Fruit fly (Drosophila melanogaster) S2 (cell line): Measurements from ENCODE around the gene Best2.

ENCODE experiments used
- CG8478 ChIP-seq: fragments of >200 bp; optimal IDR thresholded peaks from 2 replicates; lab custom pipeline; 2018
- CTCF ChIP-seq, 2 experiments: fragments of >200 bp; optimal IDR thresholded peaks; 2 replicates each; lab custom pipeline; 2018

Best2 gene

DNA sequence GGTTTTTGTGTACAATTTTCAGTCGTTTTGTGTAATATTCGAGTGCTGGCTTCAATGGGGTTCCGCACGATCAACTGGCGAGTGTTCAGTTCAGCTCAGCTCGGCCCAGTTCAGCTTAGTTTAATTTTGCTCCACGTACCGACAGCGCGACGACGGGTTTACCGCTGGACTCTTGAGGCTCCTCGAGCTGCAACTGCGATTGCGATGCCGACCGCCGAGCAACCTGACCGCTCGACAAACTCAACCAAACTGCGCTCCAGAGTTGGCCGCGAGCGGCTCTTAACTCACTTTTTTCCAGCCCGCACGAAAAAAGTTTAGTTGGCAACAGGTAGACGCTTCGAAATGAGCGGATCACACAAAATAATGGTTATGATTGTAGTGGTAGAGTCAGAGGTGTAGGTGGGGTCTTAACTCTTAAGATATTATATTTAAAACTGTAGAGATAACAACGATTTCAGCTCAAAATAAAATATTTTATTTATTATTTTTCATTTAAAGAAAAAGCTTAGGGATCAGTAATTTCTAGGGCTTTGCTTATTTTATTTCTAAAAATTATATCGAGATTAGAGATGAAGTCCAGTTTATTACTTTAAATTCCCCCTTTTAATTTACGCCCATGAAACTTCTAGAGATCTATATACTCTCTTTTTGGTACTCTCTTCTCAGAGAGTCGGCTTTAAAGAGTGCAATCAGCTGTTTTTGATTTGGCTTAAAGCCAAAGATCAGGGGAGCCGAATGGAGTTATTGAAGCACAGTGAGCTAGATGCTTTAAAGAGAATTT, at the start of gene Best2:
Gene Best2 (minus strand): TSS at position 258 of the 781 bp plus-strand sequence.
- TF ChIP-seq CG8478 (lab: Kevin White, UChicago) (no peak), CTCF (optimal IDR thresholded peaks at IDR 0.05; lab: Kevin White, UChicago) (no peak)

DNA sequence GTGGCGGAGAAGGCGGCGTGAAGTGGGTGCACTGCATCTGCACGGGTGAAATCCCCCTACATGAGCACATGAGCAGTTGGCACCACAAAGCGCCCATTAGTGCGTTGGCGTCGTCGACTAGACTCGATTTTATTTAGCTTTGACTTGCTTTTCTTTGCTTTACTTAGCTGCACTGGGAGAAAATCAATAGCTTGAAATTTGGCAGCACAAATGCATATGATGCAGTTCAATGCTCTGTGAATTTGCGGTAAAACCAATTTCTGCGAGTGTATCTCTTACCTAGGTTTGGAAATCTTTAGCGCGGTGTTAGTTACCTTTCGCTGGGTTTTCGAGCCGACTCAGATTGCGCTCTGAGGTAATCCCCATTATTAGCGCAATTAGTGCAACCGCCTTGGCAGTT, 48.4 kb upstream of the Best2 start:
- no peak for TF ChIP-seq CTCF (optimal IDR thresholded peaks at IDR 0.05; lab: Kevin White, UChicago)
- no peak for TF ChIP-seq CG8478 (lab: Kevin White, UChicago)

DNA sequence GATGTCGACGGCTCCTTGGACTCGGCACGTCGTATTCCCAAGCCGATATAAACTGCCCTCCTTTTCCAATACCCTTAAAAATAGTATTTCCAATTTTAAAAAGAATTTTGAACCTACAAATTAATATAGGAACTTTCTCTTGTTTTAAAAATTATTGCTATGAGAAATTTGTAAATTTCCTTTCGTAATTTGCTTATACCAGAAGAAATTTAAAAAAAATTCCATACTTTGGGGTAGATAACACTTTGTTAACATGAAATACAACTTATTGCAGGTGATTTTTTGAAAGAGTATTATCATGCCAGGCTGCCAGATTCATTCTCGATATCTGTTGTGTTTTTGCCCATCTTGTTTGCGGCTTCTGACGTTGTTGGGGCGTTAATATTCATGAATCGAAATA, 46.0 kb upstream of the Best2 start:
- TF ChIP-seq CG8478 (lab: Kevin White, UChicago): no peak
- TF ChIP-seq CTCF (optimal IDR thresholded peaks at IDR 0.05; lab: Kevin White, UChicago): no peak

DNA sequence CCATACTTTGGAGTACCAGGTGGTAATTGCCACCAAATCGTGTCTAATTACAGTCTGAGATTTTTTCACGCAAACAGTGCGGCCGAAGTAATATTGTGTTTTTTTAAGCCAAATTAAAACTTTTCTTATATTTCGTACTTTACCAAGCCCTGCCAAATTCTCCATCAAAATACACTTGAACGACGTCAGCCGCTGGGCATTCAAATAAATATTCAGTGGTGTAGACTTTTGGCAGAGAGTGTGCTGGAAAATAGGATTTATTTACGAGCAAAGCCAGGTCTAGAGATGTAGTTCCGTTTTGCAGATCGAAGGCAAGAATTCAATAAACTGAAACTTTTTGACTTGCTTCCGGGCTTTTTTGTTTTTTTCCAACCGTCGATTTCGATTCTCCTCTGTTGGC, 40.1 kb upstream of the Best2 start:
- TF ChIP-seq CG8478 (lab: Kevin White, UChicago): no peak
- TF ChIP-seq CTCF (optimal IDR thresholded peaks at IDR 0.05; lab: Kevin White, UChicago): no peak

DNA sequence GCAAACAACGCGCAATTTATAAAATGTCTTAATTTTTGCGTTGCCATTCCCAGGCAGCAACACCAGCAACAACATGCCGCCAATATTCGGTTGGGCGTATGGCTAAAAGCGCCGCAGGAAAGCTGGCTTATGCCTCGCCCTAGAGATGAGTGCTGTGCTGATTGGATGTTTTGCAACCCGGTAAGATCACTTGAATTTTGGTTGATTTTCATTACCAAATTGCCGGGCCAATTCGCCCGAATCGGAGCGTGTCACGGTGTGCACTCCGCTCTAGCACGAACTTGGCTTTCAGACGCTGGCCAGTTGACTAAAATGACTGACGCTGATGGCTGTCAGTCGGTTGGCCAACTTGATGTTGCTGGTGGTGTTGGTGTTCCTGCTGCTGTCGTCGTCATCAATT, 28.9 kb upstream of the Best2 start:
- no peak for TF ChIP-seq CTCF (optimal IDR thresholded peaks at IDR 0.05; lab: Kevin White, UChicago)
- no peak for TF ChIP-seq CG8478 (lab: Kevin White, UChicago)

DNA sequence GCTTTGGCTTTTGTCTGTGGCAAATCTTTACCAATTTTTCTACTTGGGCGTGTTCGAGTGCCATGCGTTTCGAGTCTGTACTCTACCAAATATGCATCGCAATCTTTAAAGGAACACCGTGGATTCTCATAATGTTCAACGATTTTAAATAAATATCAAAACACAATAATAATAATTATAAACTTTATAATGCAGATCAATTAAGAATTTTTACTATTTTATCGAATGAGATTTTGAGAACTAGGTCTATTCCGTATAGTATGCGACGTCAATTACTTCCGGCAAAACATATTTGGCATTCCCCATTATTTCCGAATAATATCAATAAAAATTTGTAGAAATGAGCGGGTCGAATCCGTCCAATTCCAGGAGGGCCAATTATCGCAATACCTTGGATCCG, 19.0 kb upstream of the Best2 start, which contains the start of gene CG43168:
Gene CG43168 (plus strand): TSS at position 301 of the 400 bp plus-strand sequence.
- TF ChIP-seq CG8478 (lab: Kevin White, UChicago) (no peak), CTCF (optimal IDR thresholded peaks at IDR 0.05; lab: Kevin White, UChicago) (no peak)

DNA sequence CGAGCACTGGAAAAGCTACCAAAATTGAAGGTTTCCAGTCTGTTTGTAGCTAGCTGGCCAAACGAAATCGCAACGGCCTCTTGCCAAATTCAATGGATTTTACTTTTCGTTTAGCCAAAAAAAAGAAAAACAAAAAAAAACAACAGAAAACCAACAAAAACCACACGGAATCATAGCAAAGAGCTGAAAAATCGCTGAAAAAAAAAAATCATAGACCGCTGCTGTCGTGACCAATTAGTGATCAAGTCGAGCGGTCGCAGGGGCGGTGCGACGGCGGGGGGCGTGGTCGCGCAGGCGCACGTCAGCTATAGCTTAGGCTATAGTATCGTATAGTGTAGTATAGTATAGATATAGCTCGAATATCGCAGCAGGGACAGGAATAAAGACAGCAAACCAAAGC, 18.5 kb upstream of the Best2 start:
- no peak for TF ChIP-seq CTCF (optimal IDR thresholded peaks at IDR 0.05; lab: Kevin White, UChicago)
- TF ChIP-seq CG8478 (lab: Kevin White, UChicago): no peak

DNA sequence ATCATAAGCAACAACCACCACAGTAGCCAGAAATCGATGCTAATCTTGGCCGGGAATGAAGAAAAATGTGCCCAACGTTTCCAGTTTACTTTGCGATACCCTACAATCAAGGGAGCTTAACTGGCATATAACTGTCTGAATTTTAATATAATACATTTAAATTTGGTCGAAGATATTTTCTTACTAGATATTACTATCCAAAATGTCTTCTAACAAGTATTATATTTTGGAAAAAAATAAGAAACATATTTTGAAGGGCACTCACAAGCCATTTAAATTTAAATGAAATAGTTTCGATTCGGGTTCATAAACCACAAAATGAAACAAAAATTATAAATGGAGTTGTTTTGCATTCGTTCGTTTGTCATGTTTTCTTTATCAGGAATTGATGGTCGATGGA, 13.8 kb upstream of the Best2 start:
- TF ChIP-seq CTCF (optimal IDR thresholded peaks at IDR 0.05; lab: Kevin White, UChicago) (no peak), CG8478 (lab: Kevin White, UChicago) (no peak)

DNA sequence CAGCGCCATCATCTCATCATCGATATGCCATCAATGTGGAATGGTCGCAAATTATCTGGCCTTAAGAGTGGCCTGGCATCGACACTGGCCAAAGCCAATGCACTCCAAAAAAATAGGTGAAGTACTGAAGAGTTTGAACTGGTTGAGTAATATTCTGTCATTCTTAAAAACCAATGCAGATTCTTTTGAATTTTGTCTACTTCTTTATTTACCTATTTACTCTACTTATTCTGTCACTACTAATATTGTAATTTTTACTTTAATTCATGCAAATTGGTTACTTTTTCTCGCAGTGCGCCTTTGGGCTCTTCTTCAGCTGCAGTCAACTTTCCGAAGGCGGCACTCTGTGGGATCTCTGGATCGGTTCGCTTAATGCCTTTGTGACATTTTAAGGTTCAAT, 12.5 kb upstream of the Best2 start:
- TF ChIP-seq CG8478 (lab: Kevin White, UChicago) (no peak), CTCF (optimal IDR thresholded peaks at IDR 0.05; lab: Kevin White, UChicago) (no peak)

DNA sequence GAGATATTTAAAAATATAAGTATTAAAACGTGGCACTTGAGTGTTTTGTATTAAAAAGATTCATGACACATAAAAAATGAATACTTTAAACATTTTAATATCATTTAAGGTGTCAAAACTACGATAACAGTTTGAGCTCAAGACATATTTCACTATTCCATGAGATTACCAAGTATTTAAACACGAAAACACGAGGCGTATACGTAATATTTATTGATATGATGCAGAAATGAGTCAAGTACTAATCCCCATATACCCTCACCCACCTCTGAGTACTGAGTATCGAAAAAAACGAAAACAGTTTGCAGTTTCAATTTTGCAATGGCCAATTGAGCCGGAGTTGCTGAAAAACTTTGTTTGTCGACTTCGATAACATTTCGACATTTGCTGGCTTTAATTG, 11.6 kb upstream of the Best2 start:
- no peak for TF ChIP-seq CG8478 (lab: Kevin White, UChicago)
- TF ChIP-seq CTCF (optimal IDR thresholded peaks at IDR 0.05; lab: Kevin White, UChicago): no peak

DNA sequence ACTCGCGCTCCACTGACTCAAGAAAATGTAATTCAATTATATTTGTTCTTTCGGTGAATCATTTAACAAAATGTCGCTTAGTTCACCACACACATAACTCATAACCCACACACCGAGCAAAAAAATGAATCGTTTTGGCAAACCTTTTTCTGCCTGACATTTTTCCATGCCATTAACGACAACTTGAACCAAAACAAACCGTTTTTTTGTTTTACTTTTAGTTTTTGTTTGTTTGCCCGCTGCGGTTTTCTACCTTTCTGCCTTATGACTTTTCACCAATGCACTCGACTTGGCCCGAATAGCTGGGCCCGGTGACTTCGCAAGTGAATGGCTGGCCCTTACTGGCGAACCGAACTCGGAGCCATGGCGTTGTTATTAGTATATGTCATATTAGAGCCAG, 11.0 kb upstream of the Best2 start:
- TF ChIP-seq CTCF (optimal IDR thresholded peaks at IDR 0.05; lab: Kevin White, UChicago) (no peak), CG8478 (lab: Kevin White, UChicago) (no peak)

DNA sequence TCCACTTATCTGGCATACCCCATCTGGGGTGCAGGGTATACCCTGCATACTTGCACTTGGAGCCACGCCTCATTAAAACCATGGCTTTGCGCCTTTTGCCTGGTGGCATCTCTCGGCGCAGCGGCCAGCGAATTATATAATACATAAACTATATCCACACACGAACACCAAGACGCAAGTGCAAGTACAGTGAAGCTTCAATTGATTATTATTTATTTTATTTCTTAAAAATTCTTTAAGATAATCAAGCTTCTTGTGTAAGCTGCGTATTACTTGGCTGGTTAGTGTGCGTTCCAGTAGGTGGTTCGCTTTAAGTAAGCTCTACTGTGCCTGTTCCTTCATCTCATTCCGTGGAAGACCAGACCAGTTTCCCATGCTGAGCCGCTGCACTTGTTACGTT, 9.9 kb upstream of the Best2 start:
- TF ChIP-seq CG8478 (lab: Kevin White, UChicago) (no peak), CTCF (optimal IDR thresholded peaks at IDR 0.05; lab: Kevin White, UChicago) (no peak)

DNA sequence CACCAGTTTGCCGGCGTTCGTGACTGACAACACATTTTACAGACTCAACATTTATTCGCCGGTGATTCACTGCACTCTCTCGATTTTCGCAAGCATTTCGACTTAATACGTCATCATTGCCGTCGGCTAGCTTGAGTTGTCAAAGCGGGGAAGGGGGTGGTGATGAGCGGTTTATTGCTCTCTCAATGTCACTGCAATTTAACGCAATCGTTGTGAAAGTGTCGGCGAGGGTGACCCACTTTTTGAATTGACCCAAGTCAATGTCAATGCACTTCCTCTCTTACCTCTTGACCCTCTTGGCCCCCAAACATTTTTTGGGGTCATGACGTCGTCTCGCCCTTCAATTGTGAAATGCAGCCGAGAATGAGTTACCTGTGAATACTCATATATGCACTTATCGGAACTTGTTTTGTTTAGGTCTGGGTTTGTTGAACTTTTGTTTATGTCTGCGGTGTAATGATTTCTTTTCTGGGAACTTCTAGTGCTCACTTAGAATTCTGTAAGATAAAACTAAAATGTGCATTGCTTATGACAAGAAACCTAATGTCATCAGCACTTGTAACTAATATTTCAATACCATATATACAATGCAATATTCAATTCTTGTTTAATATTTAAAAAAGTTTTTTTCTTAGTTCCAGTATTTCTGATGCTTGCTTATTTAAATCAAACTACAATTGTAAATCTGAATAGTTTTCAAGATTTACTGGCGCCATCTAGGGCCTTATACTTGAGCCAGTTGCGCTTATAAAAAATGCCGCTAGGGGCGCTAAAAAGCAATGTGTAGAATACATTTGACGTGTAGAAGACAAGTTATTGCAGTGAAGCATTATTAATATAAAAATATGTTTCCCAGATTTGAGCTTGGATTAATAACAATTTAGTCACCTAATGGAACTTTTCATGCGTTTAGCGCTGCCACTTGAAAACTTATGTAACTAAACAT, 7.7 kb upstream of the Best2 start:
- TF ChIP-seq CG8478 (lab: Kevin White, UChicago) (no peak), CTCF (optimal IDR thresholded peaks at IDR 0.05; lab: Kevin White, UChicago) (peak; percentile 80 to 95)

DNA sequence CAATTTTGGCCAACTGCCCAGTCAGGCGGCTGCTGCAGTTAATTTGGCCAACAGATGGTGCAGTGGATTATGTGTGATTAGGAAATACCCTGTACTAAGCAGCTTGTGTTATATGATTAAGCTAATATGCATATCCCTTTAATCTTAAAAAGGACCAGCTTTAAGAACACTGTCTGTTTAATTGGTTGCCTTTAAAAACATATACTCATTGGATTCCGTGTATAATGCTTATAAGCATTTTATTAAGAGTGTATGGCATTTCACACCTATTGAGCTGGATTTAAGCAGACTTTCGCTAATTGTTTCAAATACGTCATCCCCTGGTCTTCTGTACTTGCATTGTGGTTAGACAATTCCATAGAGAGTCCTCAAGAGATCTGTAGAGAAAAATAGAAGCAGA, 7.0 kb upstream of the Best2 start:
- no peak for TF ChIP-seq CG8478 (lab: Kevin White, UChicago)
- no peak for TF ChIP-seq CTCF (optimal IDR thresholded peaks at IDR 0.05; lab: Kevin White, UChicago)
